Fruit fly (Drosophila melanogaster): Measurements from ENCODE around the gene CG32107.

- TF ChIP-seq pan (optimal IDR thresholded peaks at IDR 0.05), result no peak
- no peak for TF ChIP-seq pan (GFP tag; optimal IDR thresholded peaks at IDR 0.05 in 1 of 2, IDR thresholded peaks at IDR 0.05 in 1 of 2)
- TF ChIP-seq CG3065 (GFP tag; optimal IDR thresholded peaks at IDR 0.05), result no peak
- no peak for TF ChIP-seq CG14441 (GFP tag; IDR thresholded peaks at IDR 0.05)
- TF ChIP-seq dimm (GFP tag; IDR thresholded peaks at IDR 0.05), result no peak
- no peak for TF ChIP-seq CG6765 (GFP tag; optimal IDR thresholded peaks at IDR 0.05)
- no peak for TF ChIP-seq Spps (tag; optimal IDR thresholded peaks at IDR 0.05)
- TF ChIP-seq CG4360 (GFP tag; IDR thresholded peaks at IDR 0.05), result no peak
- no peak for TF ChIP-seq Hmx (GFP tag; optimal IDR thresholded peaks at IDR 0.05)
- TF ChIP-seq B-H2 (GFP tag; optimal IDR thresholded peaks at IDR 0.05), result no peak
- no peak for TF ChIP-seq pros (GFP tag; optimal IDR thresholded peaks at IDR 0.05)
- TF ChIP-seq Asciz (GFP tag; optimal IDR thresholded peaks at IDR 0.05), result no peak
- TF ChIP-seq CG32532 (GFP tag; IDR thresholded peaks at IDR 0.05), result no peak
- no peak for TF ChIP-seq org-1 (GFP tag; optimal IDR thresholded peaks at IDR 0.05)
- no peak for TF ChIP-seq Hmr (GFP tag; optimal IDR thresholded peaks at IDR 0.05)
These were observed 21.2 kb downstream of the CG32107 start for dm6 chr3L:12839882-12840281.
